Fruit fly (Drosophila melanogaster): ENCODE results near the gene CG6763.

CG6763 gene

DNA sequence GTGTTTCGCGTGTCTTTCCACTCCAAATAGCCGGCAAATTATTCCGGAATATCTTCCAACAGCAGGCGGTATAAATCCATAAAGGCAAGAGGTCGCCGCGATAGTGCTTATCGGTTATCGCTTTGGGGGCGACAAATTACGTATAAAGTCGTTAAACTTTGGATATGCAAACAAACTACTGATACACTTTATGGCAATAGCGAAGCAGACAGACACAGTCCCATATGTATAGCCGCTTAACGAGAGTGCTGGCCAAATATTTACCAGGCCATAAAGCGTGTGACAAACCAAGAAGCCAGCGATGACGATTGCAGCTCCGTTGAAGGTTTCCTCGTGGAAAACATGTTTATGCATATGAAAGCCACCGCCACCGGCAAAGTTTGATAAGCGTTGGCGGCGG lies 454 bp downstream of the CG6763 start (continued):
- TF ChIP-seq caup (GFP tag; optimal IDR thresholded peaks at IDR 0.05; ENCODE audit: severe bottlenecking) (peak; percentile 48), ap (GFP tag; IDR thresholded peaks at IDR 0.05) (no peak), amos (GFP tag; IDR thresholded peaks at IDR 0.05; ENCODE audit: partially characterized antibody) (no peak), dmrt11E (tag; optimal IDR thresholded peaks at IDR 0.05) (no peak), ATbp (GFP tag; optimal IDR thresholded peaks at IDR 0.05) (peak; percentile 58), twi (tag; optimal IDR thresholded peaks at IDR 0.05) (no peak), chn (GFP tag; optimal IDR thresholded peaks at IDR 0.05) (no peak), nau (GFP tag; optimal IDR thresholded peaks at IDR 0.05) (no peak), CG17385 (GFP tag; optimal IDR thresholded peaks at IDR 0.05) (peak; percentile 45), CG17912 (GFP tag; optimal IDR thresholded peaks at IDR 0.05) (no peak), CG30403 (GFP tag; optimal IDR thresholded peaks at IDR 0.05) (no peak), lbe (GFP tag; optimal IDR thresholded peaks at IDR 0.05) (no peak), CG9817 (tag; optimal IDR thresholded peaks at IDR 0.05) (no peak), Antp (GFP tag; optimal IDR thresholded peaks at IDR 0.05) (no peak), sna (GFP tag; IDR thresholded peaks at IDR 0.05; ENCODE audit: partially characterized antibody) (no peak), CG4328 (GFP tag; optimal IDR thresholded peaks at IDR 0.05) (peak; percentile 10), danr (GFP tag; IDR thresholded peaks at IDR 0.05) (no peak), pzg (GFP tag; optimal IDR thresholded peaks at IDR 0.05) (no peak), usp (GFP tag; optimal IDR thresholded peaks at IDR 0.05) (no peak), kah (GFP tag; optimal IDR thresholded peaks at IDR 0.05) (peak; percentile 8), br (optimal IDR thresholded peaks at IDR 0.05) (no peak), CG7786 (GFP tag; optimal IDR thresholded peaks at IDR 0.05) (no peak), unpg (GFP tag; optimal IDR thresholded peaks at IDR 0.05) (peak; percentile 41), hb (GFP tag; IDR thresholded peaks at IDR 0.05; ENCODE audit: partially characterized antibody) (no peak), odd (GFP tag; optimal IDR thresholded peaks at IDR 0.05) (peak; percentile 74), CG1647 (GFP tag; optimal IDR thresholded peaks at IDR 0.05) (no peak), p53 (GFP tag; optimal IDR thresholded peaks at IDR 0.05) (no peak), sens-2 (GFP tag; IDR thresholded peaks at IDR 0.05) (no peak), CG10366 (GFP tag; IDR thresholded peaks at IDR 0.05) (no peak), tx (GFP tag; optimal IDR thresholded peaks at IDR 0.05) (no peak), CG11723 (GFP tag; optimal IDR thresholded peaks at IDR 0.05) (no peak), phol (tag; optimal IDR thresholded peaks at IDR 0.05) (no peak), al (GFP tag; IDR thresholded peaks at IDR 0.05) (no peak), CG15514 (GFP tag; optimal IDR thresholded peaks at IDR 0.05) (peak; percentile 57), D19A (tag; optimal IDR thresholded peaks at IDR 0.05) (no peak), zen2 (GFP tag; IDR thresholded peaks at IDR 0.05; ENCODE audit: partially characterized antibody) (no peak), YL-1 (GFP tag; optimal IDR thresholded peaks at IDR 0.05) (peak; percentile 12), CG16863 (GFP tag; optimal IDR thresholded peaks at IDR 0.05) (no peak), sug (tag; optimal IDR thresholded peaks at IDR 0.05) (peak; percentile 66)

- no peak for TF ChIP-seq CG31365 (tag; optimal IDR thresholded peaks at IDR 0.05)
- no peak for TF ChIP-seq Antp (GFP tag; optimal IDR thresholded peaks at IDR 0.05)
- no peak for TF ChIP-seq eve (GFP tag; optimal IDR thresholded peaks at IDR 0.05)
- TF ChIP-seq mld (GFP tag; IDR thresholded peaks at IDR 0.05; ENCODE audit: partially characterized antibody), result no peak
- TF ChIP-seq aop (GFP tag; IDR thresholded peaks at IDR 0.05), result no peak
- no peak for TF ChIP-seq CG12219 (GFP tag; optimal IDR thresholded peaks at IDR 0.05)
- no peak for TF ChIP-seq CG4730 (GFP tag; IDR thresholded peaks at IDR 0.05)
- no peak for TF ChIP-seq Ptx1 (GFP tag; IDR thresholded peaks at IDR 0.05)
- no peak for TF ChIP-seq Gug (GFP tag; IDR thresholded peaks at IDR 0.05)
- no peak for TF ChIP-seq CG11247 (GFP tag; IDR thresholded peaks at IDR 0.05)
- no peak for TF ChIP-seq CG3163 (GFP tag; optimal IDR thresholded peaks at IDR 0.05)
- TF ChIP-seq dysf (GFP tag; IDR thresholded peaks at IDR 0.05), result no peak
- no peak for TF ChIP-seq Sin3A (optimal IDR thresholded peaks at IDR 0.05)
- TF ChIP-seq abd-A (tag; optimal IDR thresholded peaks at IDR 0.05), result no peak
- TF ChIP-seq CG18476 (GFP tag; optimal IDR thresholded peaks at IDR 0.05), result no peak
- TF ChIP-seq Hey (tag; optimal IDR thresholded peaks at IDR 0.05), result no peak
- TF ChIP-seq HmgZ (tag; optimal IDR thresholded peaks at IDR 0.05), result no peak
These were observed 4.1 kb downstream of the CG6763 start, which contains the start of gene wam for dm6 chr3R:23287951-23288350. Gene wam (minus strand): TSS chr3R:23288051.

Data from whole organism, embryonic.